Worm (Caenorhabditis elegans): ENCODE data around the gene fbxb-42.

DNA sequence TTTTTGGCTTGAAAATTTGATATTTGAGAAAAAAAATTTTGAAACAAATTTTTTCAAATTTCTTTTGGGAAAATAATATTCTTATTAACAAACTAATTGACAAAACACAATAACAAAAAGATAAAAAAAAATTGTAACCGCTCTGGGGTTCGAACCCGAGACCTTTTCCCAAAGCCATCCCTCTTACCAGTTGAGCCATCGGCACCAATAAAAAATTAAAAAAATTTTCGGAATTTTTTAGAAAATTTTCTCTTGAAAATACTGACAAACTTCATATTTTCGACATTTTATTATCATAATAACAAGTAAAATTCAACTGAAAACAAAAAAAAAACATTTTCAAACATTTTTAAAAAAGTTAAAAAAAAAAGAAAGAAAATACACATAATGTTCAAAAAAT is 15.5 kb upstream of the fbxb-42 start:
- TF ChIP-seq fkh-10 (GFP tag; optimal IDR thresholded peaks at IDR 0.05), result no peak
- TF ChIP-seq unc-3 (GFP tag; conservative IDR thresholded peaks at IDR 0.05), result no peak
- TF ChIP-seq unc-3 (tag; optimal IDR thresholded peaks at IDR 0.05), result no peak
- TF ChIP-seq dmd-4 (tag; optimal IDR thresholded peaks at IDR 0.05; ENCODE audit: borderline replicate concordance), result no peak
- TF ChIP-seq eyg-1 (tag; optimal IDR thresholded peaks at IDR 0.05), result no peak
- TF ChIP-seq sox-2 (GFP tag; IDR thresholded peaks at IDR 0.05), result no peak
- no peak for TF ChIP-seq ama-1 (optimal IDR thresholded peaks at IDR 0.05)
- TF ChIP-seq unc-55 (GFP tag; optimal IDR thresholded peaks at IDR 0.05), result no peak
- TF ChIP-seq ref-2 (tag; optimal IDR thresholded peaks at IDR 0.05), result no peak
- no peak for TF ChIP-seq C38D4.7 (GFP tag; optimal IDR thresholded peaks at IDR 0.05)
- no peak for TF ChIP-seq pha-4 (tag; optimal IDR thresholded peaks at IDR 0.05)
- no peak for TF ChIP-seq hlh-30 (tag; optimal IDR thresholded peaks at IDR 0.05; ENCODE audit: insufficient read depth)
- no peak for TF ChIP-seq ceh-6 (GFP tag; optimal IDR thresholded peaks at IDR 0.05)
- no peak for TF ChIP-seq gmeb-2 (tag; optimal IDR thresholded peaks at IDR 0.05)
- no peak for TF ChIP-seq pha-2 (tag; optimal IDR thresholded peaks at IDR 0.05)

Data from whole organism, late embryonic.